Fruit fly (Drosophila melanogaster): ENCODE data around the gene GstZ2.

The GstZ2 gene

dm6 chr3R:9488493-9488892 is 28.0 kb upstream of the GstZ2 start:
- TF ChIP-seq salr (GFP tag; optimal IDR thresholded peaks at IDR 0.05) = no peak
- no peak for TF ChIP-seq Hr4 (GFP tag; optimal IDR thresholded peaks at IDR 0.05)
- no peak for TF ChIP-seq CG11762 (GFP tag; optimal IDR thresholded peaks at IDR 0.05; ENCODE audit: insufficient read depth)
- no peak for TF ChIP-seq ss (GFP tag; optimal IDR thresholded peaks at IDR 0.05)
- TF ChIP-seq CG6854 (GFP tag; optimal IDR thresholded peaks at IDR 0.05) = no peak
- no peak for TF ChIP-seq svp (GFP tag)
- no peak for TF ChIP-seq Sox102F (GFP tag; optimal IDR thresholded peaks at IDR 0.05)
- TF ChIP-seq CG31627 (GFP tag; optimal IDR thresholded peaks at IDR 0.05) = no peak
- no peak for TF ChIP-seq CG16779 (tag; optimal IDR thresholded peaks at IDR 0.05)
- TF ChIP-seq spab (GFP tag; optimal IDR thresholded peaks at IDR 0.05) = no peak
- no peak for TF ChIP-seq CG10631 (GFP tag; optimal IDR thresholded peaks at IDR 0.05)
- no peak for TF ChIP-seq Eip78C (GFP tag)
- no peak for TF ChIP-seq Ets96B (tag; optimal IDR thresholded peaks at IDR 0.05)
- no peak for TF ChIP-seq esn (GFP tag; optimal IDR thresholded peaks at IDR 0.05)
- no peak for TF ChIP-seq CG15336 (GFP tag; IDR thresholded peaks at IDR 0.05)
- no peak for TF ChIP-seq Sox14 (GFP tag; optimal IDR thresholded peaks at IDR 0.05)

DNA sequence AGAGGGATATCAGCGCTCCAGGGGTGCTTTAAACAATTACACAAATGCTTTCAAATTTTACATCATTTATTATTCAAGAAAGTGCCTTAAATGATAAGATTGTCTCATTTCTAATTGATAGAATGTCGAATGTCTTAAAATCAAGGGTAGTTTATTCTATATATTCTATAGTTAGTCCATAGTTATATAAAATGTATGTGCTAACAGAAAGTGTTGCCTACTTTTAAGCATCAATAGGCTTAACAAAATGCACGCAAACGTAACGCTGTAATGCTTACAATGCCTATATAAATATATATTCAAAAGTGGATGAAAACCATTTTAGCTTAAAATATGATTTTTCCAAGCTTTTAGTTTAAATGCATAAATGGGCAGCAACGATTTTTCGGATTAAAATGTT is 27.5 kb upstream of the GstZ2 start:
- TF ChIP-seq CG10669 (GFP tag; optimal IDR thresholded peaks at IDR 0.05) (no peak), CG3919 (GFP tag; optimal IDR thresholded peaks at IDR 0.05) (no peak), Eip78C (GFP tag) (peak; percentile 65)

DNA sequence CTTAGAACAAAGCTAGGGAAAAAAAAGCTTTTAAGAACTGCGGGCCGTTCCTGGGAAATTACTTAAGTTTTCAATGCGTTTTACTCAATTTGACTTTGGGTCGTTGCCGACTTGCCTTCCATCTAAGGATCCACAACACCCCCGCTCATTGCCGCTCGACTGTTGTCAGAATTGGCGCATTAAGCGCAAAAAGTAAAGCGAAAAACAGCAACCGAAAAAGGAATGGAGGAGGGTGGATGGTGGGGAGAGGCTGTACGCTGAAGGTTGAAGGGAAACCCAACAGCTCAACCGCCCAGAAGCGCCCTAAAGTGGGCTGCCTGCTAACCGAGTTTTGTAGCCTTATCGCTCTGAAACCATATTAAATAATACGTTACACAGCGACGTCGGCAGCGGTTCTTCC is 27.1 kb upstream of the GstZ2 start:
- TF ChIP-seq vri (GFP tag; optimal IDR thresholded peaks at IDR 0.05) (no peak), Smox (GFP tag; optimal IDR thresholded peaks at IDR 0.05) (no peak), Hr38 (GFP tag; optimal IDR thresholded peaks at IDR 0.05) (no peak), CG8632 (GFP tag; optimal IDR thresholded peaks at IDR 0.05) (no peak)

DNA sequence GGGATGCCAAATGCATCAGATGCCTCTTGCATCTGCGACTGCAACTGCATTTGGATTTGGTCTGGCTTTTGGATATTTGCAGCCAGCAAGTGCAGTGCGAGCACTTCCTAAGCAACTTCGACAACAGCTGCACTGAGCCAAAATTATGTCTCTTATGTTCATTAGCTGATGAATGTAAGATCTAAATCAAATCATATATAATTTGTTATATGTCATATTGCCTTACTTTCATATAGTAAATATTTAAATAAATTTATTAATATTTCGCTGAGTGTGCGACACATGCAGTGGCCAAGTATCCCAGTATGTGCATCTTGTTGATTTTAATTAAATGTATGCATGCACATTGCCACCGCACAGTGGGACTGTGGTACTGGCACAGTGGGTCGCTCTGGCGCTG is 19.9 kb upstream of the GstZ2 start:
- TF ChIP-seq eg (GFP tag; IDR thresholded peaks at IDR 0.05) = peak; percentile 63; the same call in 1 of the 3 replicates
- no peak for TF ChIP-seq Sox14 (GFP tag; optimal IDR thresholded peaks at IDR 0.05)
- no peak for TF ChIP-seq Sox102F (GFP tag; optimal IDR thresholded peaks at IDR 0.05)
- no peak for TF ChIP-seq CG6808 (GFP tag; optimal IDR thresholded peaks at IDR 0.05)
- peak; percentile 11 for TF ChIP-seq dac (GFP tag; optimal IDR thresholded peaks at IDR 0.05)
- peak; percentile 83 for TF ChIP-seq CG15336 (GFP tag; IDR thresholded peaks at IDR 0.05)
- no peak for TF ChIP-seq CG34406 (GFP tag; optimal IDR thresholded peaks at IDR 0.05)
- TF ChIP-seq Ets21C (GFP tag; optimal IDR thresholded peaks at IDR 0.05) = no peak
- no peak for TF ChIP-seq Sox15 (GFP tag; optimal IDR thresholded peaks at IDR 0.05)
- TF ChIP-seq Met (GFP tag; optimal IDR thresholded peaks at IDR 0.05) = no peak
- TF ChIP-seq Hr4 (GFP tag; optimal IDR thresholded peaks at IDR 0.05) = peak; percentile 52
- TF ChIP-seq CG32006 (GFP tag; optimal IDR thresholded peaks at IDR 0.05) = peak; percentile 54
- no peak for TF ChIP-seq CG3032 (tag; optimal IDR thresholded peaks at IDR 0.05)
- TF ChIP-seq Eip75B (GFP tag; optimal IDR thresholded peaks at IDR 0.05) = no peak
- TF ChIP-seq CG16779 (tag; optimal IDR thresholded peaks at IDR 0.05) = no peak
- TF ChIP-seq CG7368 (GFP tag; optimal IDR thresholded peaks at IDR 0.05) = no peak
- TF ChIP-seq pdm3 (GFP tag; optimal IDR thresholded peaks at IDR 0.05) = no peak
- no peak for TF ChIP-seq dsx (GFP tag; optimal IDR thresholded peaks at IDR 0.05; ENCODE audit: poor library complexity, severe bottlenecking)
- no peak for TF ChIP-seq Hr39 (GFP tag; optimal IDR thresholded peaks at IDR 0.05)
- TF ChIP-seq CG4318 (GFP tag; optimal IDR thresholded peaks at IDR 0.05) = no peak
- no peak for TF ChIP-seq CG9139 (GFP tag; optimal IDR thresholded peaks at IDR 0.05)
- TF ChIP-seq CG11762 (GFP tag; optimal IDR thresholded peaks at IDR 0.05; ENCODE audit: insufficient read depth) = no peak
- no peak for TF ChIP-seq fkh (GFP tag; optimal IDR thresholded peaks at IDR 0.05)
- no peak for TF ChIP-seq CG31627 (GFP tag; optimal IDR thresholded peaks at IDR 0.05)
- TF ChIP-seq CG8119 (GFP tag; IDR thresholded peaks at IDR 0.05) = peak; percentile 76
- TF ChIP-seq net (GFP tag; optimal IDR thresholded peaks at IDR 0.05) = peak; percentile 28
- no peak for TF ChIP-seq CG8319 (GFP tag; optimal IDR thresholded peaks at IDR 0.05)
- peak; percentile 41 for TF ChIP-seq Lpt (GFP tag; optimal IDR thresholded peaks at IDR 0.05)
- no peak for TF ChIP-seq Smox (GFP tag; optimal IDR thresholded peaks at IDR 0.05)
- TF ChIP-seq Eip78C (GFP tag) = peak; percentile 51
- no peak for TF ChIP-seq vri (GFP tag; optimal IDR thresholded peaks at IDR 0.05)
- peak; percentile 26 for TF ChIP-seq achi (GFP tag; optimal IDR thresholded peaks at IDR 0.05)
- TF ChIP-seq CG6792 (GFP tag; optimal IDR thresholded peaks at IDR 0.05) = no peak
- peak in 1 of 2 experiments; percentile 36 for TF ChIP-seq salr (GFP tag; optimal IDR thresholded peaks at IDR 0.05)
- TF ChIP-seq Gug (GFP tag; IDR thresholded peaks at IDR 0.05) = peak; percentile 66

Measured in whole organism, prepupa.